Worm (Caenorhabditis elegans): Measurements from ENCODE around the gene zig-8.
A peak's percentile ranks its signal among the peaks of the same experiment; 100 is the strongest.

Gene zig-8

ce11 chrIII:13153517-13153916 lies 33.9 kb downstream of the zig-8 start, which contains the start of gene abce-1:
Gene abce-1, plus strand, starts transcription at chrIII:13153817.
- TF ChIP-seq ceh-28 (tag; optimal IDR thresholded peaks at IDR 0.05) (no peak), elt-2 (tag; optimal IDR thresholded peaks at IDR 0.05) (no peak), nhr-67 (tag; optimal IDR thresholded peaks at IDR 0.05) (no peak), daf-12 (tag; optimal IDR thresholded peaks at IDR 0.05) (no peak), hmg-11 (tag; optimal IDR thresholded peaks at IDR 0.05) (no peak), nhr-77 (tag; optimal IDR thresholded peaks at IDR 0.05) (no peak), nfya-1 (tag; optimal IDR thresholded peaks at IDR 0.05; ENCODE audit: insufficient read depth) (no peak), elt-3 (tag; optimal IDR thresholded peaks at IDR 0.05) (no peak), nhr-25 (tag; optimal IDR thresholded peaks at IDR 0.05) (no peak), nhr-12 (tag; optimal IDR thresholded peaks at IDR 0.05) (no peak), snpc-4 (tag; optimal IDR thresholded peaks at IDR 0.05) (no peak), pha-4 (tag; optimal IDR thresholded peaks at IDR 0.05) (no peak), nhr-11 (tag; optimal IDR thresholded peaks at IDR 0.05) (no peak), nhr-237 (tag; optimal IDR thresholded peaks at IDR 0.05) (no peak), mdl-1 (tag; optimal IDR thresholded peaks at IDR 0.05) (no peak), jun-1 (tag; optimal IDR thresholded peaks at IDR 0.05) (no peak)

DNA sequence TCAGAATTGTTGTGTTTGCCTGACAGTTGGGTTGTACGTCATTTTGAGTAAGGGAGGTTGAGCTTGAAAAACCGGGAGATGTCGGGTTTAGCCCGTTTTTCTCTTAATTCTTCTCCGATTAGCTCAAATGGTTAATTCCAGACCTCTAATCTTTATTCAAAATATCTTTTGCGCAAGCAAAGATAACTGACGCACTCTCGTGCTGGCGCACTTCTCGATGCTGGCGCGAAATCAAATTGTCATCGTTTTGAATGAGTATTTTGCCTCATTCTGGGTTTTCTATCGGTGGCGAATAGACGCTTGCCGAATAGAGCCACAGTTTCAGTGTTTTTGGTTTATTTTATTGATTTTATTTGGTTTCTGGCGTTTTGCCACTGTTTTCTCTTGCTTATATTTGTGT lies 41.0 kb downstream of the zig-8 start:
- TF ChIP-seq ceh-82 (tag; optimal IDR thresholded peaks at IDR 0.05) (no peak), lin-15B (tag; optimal IDR thresholded peaks at IDR 0.05) (peak; percentile 10)

DNA sequence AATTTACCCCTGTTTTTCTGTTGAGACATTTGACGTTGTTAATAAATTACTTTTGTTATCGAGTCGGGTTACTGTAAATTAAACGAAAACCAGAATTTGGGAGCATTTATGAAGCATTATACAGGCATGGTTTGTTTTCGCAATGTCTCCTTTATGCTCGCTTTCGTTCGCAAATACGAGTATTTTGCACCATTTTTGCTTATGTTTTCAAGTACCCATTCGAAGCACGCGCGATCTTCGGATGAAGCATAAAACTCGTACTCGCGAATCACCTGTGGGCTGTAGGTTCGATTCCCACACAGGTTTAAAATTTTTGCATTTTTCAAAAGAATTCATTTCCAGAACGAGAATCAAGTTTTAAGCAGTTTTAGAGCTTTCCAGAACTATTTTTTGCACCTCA lies 45.3 kb downstream of the zig-8 start:
- TF ChIP-seq unc-39 (tag; optimal IDR thresholded peaks at IDR 0.05) (no peak), nhr-11 (tag; optimal IDR thresholded peaks at IDR 0.05) (no peak), nhr-23 (tag; optimal IDR thresholded peaks at IDR 0.05) (no peak), nhr-12 (tag; optimal IDR thresholded peaks at IDR 0.05) (no peak), lsy-12 (tag; optimal IDR thresholded peaks at IDR 0.05) (no peak), pqm-1 (tag; optimal IDR thresholded peaks at IDR 0.05) (no peak), pha-4 (tag; optimal IDR thresholded peaks at IDR 0.05) (no peak), eor-1 (tag; optimal IDR thresholded peaks at IDR 0.05) (no peak), elt-2 (tag; optimal IDR thresholded peaks at IDR 0.05) (no peak), fos-1 (tag; optimal IDR thresholded peaks at IDR 0.05) (no peak), jun-1 (tag; optimal IDR thresholded peaks at IDR 0.05) (no peak), ceh-28 (tag; optimal IDR thresholded peaks at IDR 0.05) (no peak), ceh-9 (tag; optimal IDR thresholded peaks at IDR 0.05) (no peak), nhr-25 (tag; optimal IDR thresholded peaks at IDR 0.05) (no peak), elt-3 (tag; optimal IDR thresholded peaks at IDR 0.05) (no peak), ama-1 (optimal IDR thresholded peaks at IDR 0.05) (no peak), hmg-11 (tag; optimal IDR thresholded peaks at IDR 0.05) (no peak), tbx-2 (tag; optimal IDR thresholded peaks at IDR 0.05) (no peak), nhr-28 (tag; optimal IDR thresholded peaks at IDR 0.05) (no peak), nhr-237 (tag; optimal IDR thresholded peaks at IDR 0.05) (no peak)

ce11 chrIII:13169464-13169966 lies 49.9 kb downstream of the zig-8 start, which contains the start of the genes snpc-1.2 and Y39E4B.5:
Gene snpc-1.2, minus strand, starts transcription at chrIII:13169541.
Gene Y39E4B.5, plus strand, starts transcription at chrIII:13169916.
- TF ChIP-seq ceh-9 (tag; optimal IDR thresholded peaks at IDR 0.05), result no peak
- peak; percentile 43 for TF ChIP-seq lin-15B (tag; optimal IDR thresholded peaks at IDR 0.05)
- TF ChIP-seq nhr-237 (tag; optimal IDR thresholded peaks at IDR 0.05), result no peak

- TF ChIP-seq nhr-237 (tag; optimal IDR thresholded peaks at IDR 0.05) (no peak), nhr-77 (tag; optimal IDR thresholded peaks at IDR 0.05) (no peak), tbx-2 (tag; optimal IDR thresholded peaks at IDR 0.05) (no peak), nhr-28 (tag; optimal IDR thresholded peaks at IDR 0.05) (no peak), nhr-25 (tag; optimal IDR thresholded peaks at IDR 0.05) (no peak), nhr-43 (tag; optimal IDR thresholded peaks at IDR 0.05; ENCODE audit: poor library complexity, severe bottlenecking) (no peak), mdl-1 (tag; optimal IDR thresholded peaks at IDR 0.05) (no peak), unc-39 (tag; optimal IDR thresholded peaks at IDR 0.05) (no peak), lsy-12 (tag; optimal IDR thresholded peaks at IDR 0.05) (no peak), ztf-11 (tag; optimal IDR thresholded peaks at IDR 0.05) (no peak), aly-2 (tag; optimal IDR thresholded peaks at IDR 0.05) (no peak), egl-5 (tag; optimal IDR thresholded peaks at IDR 0.05) (no peak), fkh-2 (tag; optimal IDR thresholded peaks at IDR 0.05) (no peak), ama-1 (optimal IDR thresholded peaks at IDR 0.05) (no peak)
Observed at ce11 chrIII:13173687-13174086, 54.1 kb downstream of the zig-8 start.

Data from whole organism, L3 larva.